Worm (Caenorhabditis elegans) whole organism, L4/young adult: Measurements from ENCODE around the gene srx-129.
A peak's percentile ranks its signal among the peaks of the same experiment; 100 is the strongest.

Experiments used
- W03F9.2 ChIP-seq: fragments of 150-350 bp; optimal IDR thresholded peaks from 2 replicates; lab custom pipeline; 2014; ENCODE audit warnings: missing biosample characterization, missing genetic modification characterization
- dao-5 ChIP-seq: sonication (generic microtip); optimal IDR thresholded peaks from 2 replicates; lab custom pipeline; 2016; ENCODE audit warnings: missing genotype, missing genetic modification characterization, moderate library complexity, missing compliant biosample characterization
- him-1 ChIP-seq: sonication (generic microtip); optimal IDR thresholded peaks from 2 replicates; lab custom pipeline; 2016; ENCODE audit warnings: missing genotype, missing genetic modification reagents, missing genetic modification characterization, missing compliant biosample characterization

Gene srx-129

DNA sequence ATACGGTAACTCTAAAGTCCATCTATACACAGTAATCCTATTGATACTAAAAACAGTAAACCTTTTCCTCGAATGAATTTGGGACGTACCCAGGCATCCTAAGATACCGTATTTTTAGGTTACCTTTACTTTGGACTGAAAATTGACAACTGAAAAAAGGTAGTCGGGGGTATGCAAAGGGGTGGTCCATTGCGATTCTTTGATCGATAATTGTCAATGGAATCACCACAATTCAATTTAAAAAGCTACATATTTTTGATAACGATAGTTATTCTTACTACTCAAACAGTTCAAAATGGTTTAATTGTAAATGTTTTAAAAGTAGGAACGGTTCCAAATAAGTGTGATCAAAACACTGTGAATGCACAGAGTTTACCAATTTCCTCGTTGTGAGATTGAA lies at the start of gene srx-129:
Gene srx-129, plus strand, starts transcription at position 301 of the 400 bp plus-strand sequence.
- TF ChIP-seq W03F9.2 (tag; lab: Kevin White, UChicago), result no peak
- TF ChIP-seq him-1 (tag; lab: Kevin White, UChicago), result no peak
- no peak for TF ChIP-seq dao-5 (tag; lab: Kevin White, UChicago)

DNA sequence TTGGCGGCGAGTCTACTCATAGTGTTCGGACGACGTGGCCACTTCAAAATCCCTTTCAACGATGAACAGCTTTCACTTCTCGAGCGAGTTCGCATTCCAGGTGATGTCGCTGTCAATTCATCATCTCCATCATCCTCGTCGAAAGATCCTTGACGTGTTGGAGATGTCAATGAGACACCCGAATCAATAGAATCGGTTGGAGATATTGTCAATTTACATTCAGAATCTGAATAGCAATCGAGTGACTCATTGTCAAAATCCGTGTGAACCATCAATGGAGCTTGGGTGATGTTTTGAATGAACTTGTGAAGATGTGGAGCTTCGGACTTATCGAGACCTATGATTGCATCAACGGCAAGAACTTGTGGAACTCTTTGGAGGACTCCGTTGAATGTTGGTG lies 48.3 kb upstream of the srx-129 start:
- no peak for TF ChIP-seq dao-5 (tag; lab: Kevin White, UChicago)
- TF ChIP-seq W03F9.2 (tag; lab: Kevin White, UChicago), result no peak
- no peak for TF ChIP-seq him-1 (tag; lab: Kevin White, UChicago)

DNA sequence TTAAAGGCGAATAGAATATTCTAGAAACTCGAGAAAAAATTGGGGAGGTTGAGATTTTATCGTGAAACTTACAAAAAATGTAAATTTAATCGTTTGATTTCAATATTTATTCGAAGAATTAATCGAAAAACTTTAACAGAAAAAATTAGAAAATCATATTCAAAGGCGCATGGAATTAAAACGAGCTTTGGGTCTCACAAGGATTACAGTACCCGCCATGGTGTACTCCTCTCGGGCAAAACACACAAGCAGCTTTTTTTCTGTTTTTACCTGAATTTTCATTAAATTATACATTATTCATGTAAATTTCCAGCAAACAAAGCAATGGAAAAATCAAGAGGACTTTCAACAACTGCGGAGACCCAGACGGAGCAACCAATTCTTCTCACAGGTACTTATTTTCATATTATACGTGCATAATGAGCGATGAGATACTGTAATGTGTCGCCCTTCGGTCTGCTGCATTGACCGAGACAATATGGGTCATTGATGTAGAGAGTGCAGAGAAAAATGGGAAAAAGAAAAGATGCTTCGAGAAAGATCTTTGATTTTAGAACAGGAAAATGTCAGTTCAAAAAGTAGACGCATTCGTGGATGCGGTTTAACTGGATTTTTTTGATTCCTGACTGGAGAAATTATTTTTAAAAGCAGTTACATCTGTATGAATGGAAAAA lies 46.7 kb upstream of the srx-129 start, which contains the start of the genes F53C11.4 and F53C11.5:
Gene F53C11.4, minus strand, starts transcription at position 128 of the 674 bp plus-strand sequence.
Gene F53C11.5, plus strand, starts transcription at position 325 of the 674 bp plus-strand sequence.
- no peak for TF ChIP-seq him-1 (tag; lab: Kevin White, UChicago)
- TF ChIP-seq W03F9.2 (tag; lab: Kevin White, UChicago), result peak; percentile 3
- no peak for TF ChIP-seq dao-5 (tag; lab: Kevin White, UChicago)

DNA sequence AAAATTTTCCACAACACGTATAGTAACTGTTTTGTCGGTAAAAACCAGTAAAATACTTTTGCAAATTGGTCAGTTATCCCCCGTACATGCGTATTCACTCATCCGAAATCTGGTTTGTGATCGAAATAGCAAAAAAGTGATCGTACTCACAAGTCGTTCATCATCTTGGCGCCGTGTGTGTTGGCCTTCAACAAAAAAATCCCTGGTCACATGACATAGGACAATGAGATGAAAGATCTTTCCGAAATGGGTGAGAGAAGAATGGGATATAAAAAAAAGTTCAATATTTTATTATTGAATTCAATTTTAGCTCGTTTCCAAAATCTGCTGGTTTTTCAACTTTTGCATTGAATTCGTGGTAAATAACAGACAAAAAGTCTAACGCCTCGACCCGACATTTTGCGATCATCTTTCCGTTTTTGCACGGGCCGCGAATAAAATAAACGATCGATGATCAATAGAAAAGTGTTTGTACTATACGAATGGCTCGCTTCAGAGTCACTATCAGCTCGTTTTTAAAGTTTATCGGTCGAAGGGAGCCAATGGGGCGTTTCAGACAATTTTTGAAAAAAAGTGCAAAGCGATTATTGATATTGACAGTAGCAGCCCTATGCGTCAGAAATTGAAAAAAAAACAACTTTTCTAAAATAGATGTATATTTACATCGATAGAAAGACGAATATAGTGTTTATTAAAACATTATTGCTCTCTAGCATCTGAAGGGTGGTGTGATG lies 45.9 kb upstream of the srx-129 start:
- no peak for TF ChIP-seq W03F9.2 (tag; lab: Kevin White, UChicago)
- TF ChIP-seq him-1 (tag; lab: Kevin White, UChicago), result no peak
- TF ChIP-seq dao-5 (tag; lab: Kevin White, UChicago), result no peak

DNA sequence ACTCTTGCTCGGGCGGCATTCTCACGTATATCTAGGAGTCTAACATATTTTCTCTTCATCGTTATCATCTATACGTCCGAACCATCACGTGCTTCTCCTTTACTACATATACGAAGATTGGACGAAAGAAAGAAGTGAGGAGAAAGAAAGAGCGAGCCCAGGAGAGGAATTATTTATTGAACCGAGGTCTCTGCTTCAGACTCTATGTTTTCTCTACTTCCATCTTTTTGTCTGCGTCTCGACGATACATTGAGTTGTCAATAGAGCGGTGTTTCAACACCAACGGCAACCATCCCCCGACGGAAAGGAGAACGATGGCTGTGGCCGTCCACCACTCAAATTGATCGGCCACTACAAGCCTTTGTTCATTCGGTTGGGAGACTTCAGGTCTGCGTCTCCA lies 44.7 kb upstream of the srx-129 start:
- TF ChIP-seq him-1 (tag; lab: Kevin White, UChicago) (peak; percentile 58), dao-5 (tag; lab: Kevin White, UChicago) (no peak), W03F9.2 (tag; lab: Kevin White, UChicago) (peak; percentile 84)

DNA sequence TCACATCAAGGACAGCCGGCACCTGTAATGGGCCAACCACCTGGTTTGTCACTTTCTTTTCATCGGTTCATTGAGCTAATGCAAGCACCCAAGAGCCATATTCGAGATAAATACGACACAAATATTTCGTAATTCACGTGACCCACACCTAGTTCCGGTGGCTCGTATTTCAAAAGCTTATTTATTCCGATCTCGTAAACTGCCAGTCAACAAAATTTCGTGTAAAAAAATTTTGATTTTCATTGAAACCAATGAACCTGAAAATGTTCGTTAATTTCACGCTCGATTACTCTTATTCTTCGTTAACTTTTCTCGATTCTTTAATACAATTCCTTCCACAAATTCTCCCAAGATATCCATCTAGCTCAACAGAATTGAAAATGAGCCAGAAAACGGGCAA lies 43.9 kb upstream of the srx-129 start:
- TF ChIP-seq him-1 (tag; lab: Kevin White, UChicago) (no peak), W03F9.2 (tag; lab: Kevin White, UChicago) (no peak), dao-5 (tag; lab: Kevin White, UChicago) (no peak)

DNA sequence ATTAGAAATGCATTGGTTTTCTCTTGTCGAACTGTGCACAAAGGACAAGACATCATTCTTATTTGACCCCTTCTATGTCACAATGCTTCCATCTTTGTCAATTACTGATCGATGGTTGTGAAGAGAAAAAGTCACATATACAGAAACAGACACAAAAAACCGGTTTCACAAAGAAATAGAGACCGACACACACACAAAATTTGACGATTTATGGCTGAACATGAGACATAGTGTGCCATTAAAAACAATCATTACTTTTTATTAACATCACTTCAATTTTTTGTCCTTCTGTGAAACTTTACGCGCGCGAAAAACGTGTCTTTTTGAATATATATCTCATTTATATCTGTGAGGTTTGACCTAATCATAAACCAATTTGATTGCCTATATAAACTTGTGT lies 43.5 kb upstream of the srx-129 start:
- TF ChIP-seq W03F9.2 (tag; lab: Kevin White, UChicago), result no peak
- no peak for TF ChIP-seq dao-5 (tag; lab: Kevin White, UChicago)
- TF ChIP-seq him-1 (tag; lab: Kevin White, UChicago), result no peak

DNA sequence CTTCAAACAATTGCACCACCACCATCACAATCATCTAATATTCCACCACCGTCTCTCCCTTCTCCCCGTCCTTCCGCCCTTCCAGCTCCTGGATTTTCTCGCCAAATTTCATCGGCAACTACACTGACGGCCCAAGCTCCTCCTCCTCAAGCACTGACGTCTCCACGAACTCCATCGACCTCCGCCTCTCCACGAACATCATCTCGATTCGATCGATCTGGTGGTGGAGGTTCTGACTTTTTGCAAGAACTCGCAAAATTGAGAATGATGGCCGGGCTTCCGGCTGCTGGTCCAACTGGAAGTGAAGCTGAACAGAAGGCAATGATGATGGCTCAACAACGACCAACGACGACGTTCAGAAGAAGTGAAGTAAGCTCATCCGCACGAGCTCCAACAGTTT lies 40.0 kb upstream of the srx-129 start:
- TF ChIP-seq W03F9.2 (tag; lab: Kevin White, UChicago) (no peak), dao-5 (tag; lab: Kevin White, UChicago) (no peak), him-1 (tag; lab: Kevin White, UChicago) (no peak)

DNA sequence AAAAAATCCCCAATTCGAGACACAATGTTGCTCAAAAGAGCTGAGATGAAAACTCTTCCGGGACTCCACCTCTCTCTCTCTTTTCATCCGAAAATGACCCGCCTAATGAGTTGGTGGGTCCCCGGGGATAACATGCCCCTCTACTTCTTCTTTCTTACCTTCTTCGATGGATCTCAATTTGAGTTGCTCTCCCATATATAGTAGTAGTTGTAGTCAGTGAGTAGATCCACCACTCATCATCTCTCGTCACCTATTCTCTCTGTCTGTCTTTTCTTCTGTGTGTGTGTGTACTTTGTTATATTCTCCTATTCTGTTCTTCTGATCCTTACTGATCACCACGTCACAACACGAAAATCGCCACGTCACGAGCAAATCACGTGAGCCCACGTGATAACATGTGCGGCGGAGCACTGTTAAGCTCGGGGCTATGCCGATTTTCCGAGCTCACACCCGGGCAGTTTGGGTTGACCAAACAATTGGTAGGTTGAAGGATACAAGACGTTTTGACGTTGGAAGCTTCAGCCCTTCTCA lies 37.7 kb upstream of the srx-129 start, which contains the start of gene twk-32:
Gene twk-32, plus strand, starts transcription at position 396 of the 531 bp plus-strand sequence.
- no peak for TF ChIP-seq him-1 (tag; lab: Kevin White, UChicago)
- no peak for TF ChIP-seq W03F9.2 (tag; lab: Kevin White, UChicago)
- TF ChIP-seq dao-5 (tag; lab: Kevin White, UChicago), result no peak

DNA sequence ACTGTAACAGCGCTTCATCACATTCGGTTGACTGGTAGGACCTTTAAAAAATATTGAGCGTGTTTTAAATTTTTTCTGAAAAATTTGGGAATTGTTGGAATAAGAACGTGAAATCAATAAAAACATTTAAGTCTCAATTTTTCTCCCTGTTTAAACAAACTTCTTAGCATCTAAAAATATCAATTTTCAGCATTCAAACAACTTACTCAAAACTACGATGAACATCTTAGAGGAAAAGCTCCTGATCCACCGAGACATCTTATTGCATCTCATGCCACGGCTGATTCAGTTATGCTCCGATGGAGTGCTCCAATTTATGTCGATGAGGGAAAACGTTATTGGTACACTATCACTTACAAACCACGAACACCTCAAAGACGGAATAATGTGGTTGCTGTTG lies 34.9 kb upstream of the srx-129 start:
- TF ChIP-seq W03F9.2 (tag; lab: Kevin White, UChicago) (no peak), him-1 (tag; lab: Kevin White, UChicago) (no peak), dao-5 (tag; lab: Kevin White, UChicago) (no peak)

DNA sequence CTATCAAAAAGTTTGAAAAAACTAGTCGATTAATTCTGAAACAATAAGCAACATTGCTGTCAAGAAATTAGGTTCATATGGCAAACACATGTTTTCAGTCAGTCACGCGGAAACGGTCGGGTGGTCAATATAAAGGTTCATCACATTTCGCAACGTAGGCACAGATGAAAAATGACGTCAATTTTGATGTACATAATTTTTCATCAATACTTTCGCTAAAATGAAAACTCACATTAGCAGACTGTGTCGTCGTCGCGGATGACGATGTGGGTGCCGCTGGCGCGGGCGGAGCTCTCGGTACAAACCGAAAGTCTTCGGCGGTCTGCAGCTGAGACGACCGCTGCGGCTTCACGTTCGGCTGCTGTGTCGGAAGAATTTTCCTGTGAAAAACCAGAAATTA lies 30.1 kb upstream of the srx-129 start, which contains the start of gene swan-2:
Gene swan-2, minus strand, starts transcription at position 380 of the 400 bp plus-strand sequence.
- TF ChIP-seq dao-5 (tag; lab: Kevin White, UChicago) (no peak), him-1 (tag; lab: Kevin White, UChicago) (no peak), W03F9.2 (tag; lab: Kevin White, UChicago) (no peak)

DNA sequence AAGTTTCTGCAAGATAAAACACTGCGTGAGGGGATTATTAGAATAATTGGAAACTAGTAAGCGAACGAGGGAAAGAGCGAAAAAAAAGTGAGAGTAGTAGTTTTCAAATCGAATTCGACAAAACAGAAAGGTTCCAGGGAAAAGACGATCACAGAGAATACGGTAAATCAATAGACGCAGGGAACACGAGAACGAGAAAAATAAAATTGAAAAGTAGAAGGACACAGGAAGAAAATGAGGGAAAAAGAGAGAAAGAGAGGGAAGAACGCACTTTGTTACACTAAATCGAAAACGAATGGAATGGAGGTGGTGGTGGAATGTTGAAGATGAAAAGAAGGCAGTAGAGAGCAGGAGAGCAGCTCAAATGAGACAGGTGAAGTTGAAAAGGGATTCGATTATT lies 26.8 kb upstream of the srx-129 start, which contains the start of gene swan-1:
Gene swan-1, minus strand, starts transcription at position 6 of the 400 bp plus-strand sequence.
- TF ChIP-seq W03F9.2 (tag; lab: Kevin White, UChicago), result no peak
- no peak for TF ChIP-seq him-1 (tag; lab: Kevin White, UChicago)
- no peak for TF ChIP-seq dao-5 (tag; lab: Kevin White, UChicago)

DNA sequence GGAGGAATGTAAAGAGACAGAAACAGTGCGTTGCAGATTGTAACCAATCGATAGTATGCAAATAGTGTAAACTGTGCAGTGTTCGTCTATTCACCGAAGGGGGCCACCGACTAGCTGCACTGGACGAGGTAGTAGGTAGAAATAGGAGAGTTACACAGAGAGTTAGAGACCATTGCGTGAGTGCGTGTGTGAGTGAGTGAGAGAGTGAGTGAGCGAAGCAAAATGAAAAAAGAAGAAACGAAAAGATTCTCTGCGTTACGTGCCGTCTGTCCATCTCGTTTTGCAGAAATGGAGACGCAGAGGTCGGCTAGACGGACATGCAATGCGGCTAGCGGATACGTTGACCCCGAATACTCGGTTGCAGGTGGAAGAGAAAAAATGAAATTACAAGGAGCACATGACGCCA lies 25.6 kb upstream of the srx-129 start:
- TF ChIP-seq W03F9.2 (tag; lab: Kevin White, UChicago) (no peak), dao-5 (tag; lab: Kevin White, UChicago) (no peak), him-1 (tag; lab: Kevin White, UChicago) (no peak)
